Fruit fly (Drosophila melanogaster) ovary, adult (tissue): Measurements from ENCODE around the gene CG33783.
A peak's percentile ranks its signal among the peaks of the same experiment; 100 is the strongest.

ENCODE experiments used
- CG17801 ChIP-seq: fragments of 200-800 bp; optimal IDR thresholded peaks from 2 replicates; lab custom pipeline; 2019; ENCODE audit warnings: missing biosample characterization, mild to moderate bottlenecking, missing genetic modification characterization, moderate library complexity; ENCODE audit not compliant: partially characterized antibody

The CG33783 gene

DNA sequence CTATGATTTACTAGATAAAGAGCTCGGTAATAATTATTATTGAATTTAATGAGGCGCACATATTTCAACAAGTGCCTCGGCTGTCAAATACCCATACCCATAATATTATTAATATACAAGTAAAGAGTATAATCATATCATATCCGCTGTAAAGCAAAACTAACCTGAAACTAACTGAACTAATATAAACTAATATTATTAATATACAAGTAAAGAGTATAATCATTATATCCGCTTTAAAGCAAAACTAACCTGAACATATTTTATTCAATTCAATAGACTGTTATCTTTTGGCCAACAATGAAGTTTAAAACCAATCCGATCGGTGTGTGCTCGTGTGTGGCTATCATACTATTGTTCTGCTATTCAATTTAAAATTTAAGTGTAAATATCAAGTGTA lies at the start of gene CG33783:
CG33783 (plus strand) TSS at position 301 of the 400 bp plus-strand sequence.
- TF ChIP-seq CG17801 (GFP tag; lab: Kevin White, UChicago): no peak

dm6 chr3R:10024032-10024712 lies 42.4 kb upstream of the CG33783 start:
- TF ChIP-seq CG17801 (GFP tag; lab: Kevin White, UChicago): no peak

- no peak for TF ChIP-seq CG17801 (GFP tag; lab: Kevin White, UChicago)
Observed at dm6 chr3R:10025050-10025449, 41.5 kb upstream of the CG33783 start, which contains the start of gene CG31407. Gene CG31407, minus strand, starts transcription at chr3R:10025150.

DNA sequence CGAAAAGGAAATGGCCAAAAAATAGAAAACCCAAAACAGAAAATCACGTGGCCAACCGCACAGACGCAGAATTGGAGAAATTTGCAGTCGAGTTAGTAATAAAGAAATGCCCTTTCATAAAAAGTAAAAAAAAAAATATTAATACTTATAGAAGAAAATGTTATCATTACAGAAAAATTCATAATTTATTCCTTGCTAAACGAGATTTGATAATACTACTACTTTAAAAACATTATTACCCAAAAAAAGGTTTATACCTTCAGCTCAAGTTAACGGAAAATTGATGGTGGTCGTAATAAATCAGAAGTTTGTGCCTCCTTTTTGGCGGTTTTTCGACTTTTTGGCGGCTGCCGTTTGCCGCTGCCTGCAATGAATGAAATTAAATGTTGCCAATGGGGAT lies 38.2 kb upstream of the CG33783 start:
- no peak for TF ChIP-seq CG17801 (GFP tag; lab: Kevin White, UChicago)

dm6 chr3R:10031480-10031879 lies 35.1 kb upstream of the CG33783 start:
- TF ChIP-seq CG17801 (GFP tag; lab: Kevin White, UChicago): no peak

DNA sequence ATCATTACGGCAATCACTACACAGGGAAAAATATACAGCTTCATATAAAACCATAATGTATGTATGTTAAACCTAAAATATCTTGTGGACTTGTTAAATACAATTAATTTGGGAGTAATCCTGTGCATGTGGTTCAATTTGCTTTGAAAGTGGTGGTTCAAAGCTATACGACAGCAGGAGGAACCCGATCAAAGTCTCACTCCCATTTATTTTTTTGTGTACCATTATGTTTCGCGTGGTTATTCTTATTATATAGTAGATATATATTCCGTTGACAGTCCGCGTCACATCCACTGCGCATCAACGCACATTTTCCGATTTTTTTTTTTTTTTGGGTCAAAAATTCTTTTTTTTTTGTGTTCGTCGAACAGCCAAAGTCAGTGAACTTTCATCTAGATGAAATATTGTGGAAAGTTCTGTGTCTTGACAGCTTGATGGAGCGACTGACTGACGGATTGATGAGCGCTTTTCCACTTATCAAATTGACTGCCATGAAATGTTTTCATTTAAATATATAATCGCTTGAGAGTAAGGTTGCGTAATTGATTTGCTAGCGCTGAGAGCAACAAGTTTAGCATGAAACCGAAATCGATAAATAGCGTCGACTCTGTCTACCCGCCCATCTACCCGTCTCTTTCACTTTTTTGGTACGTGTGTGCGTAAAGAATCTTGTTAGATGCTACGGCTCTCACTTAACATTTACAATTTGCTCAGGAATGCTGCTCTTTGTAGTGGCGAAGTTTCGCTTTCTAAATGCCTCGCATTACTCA lies 33.4 kb upstream of the CG33783 start:
- no peak for TF ChIP-seq CG17801 (GFP tag; lab: Kevin White, UChicago)

DNA sequence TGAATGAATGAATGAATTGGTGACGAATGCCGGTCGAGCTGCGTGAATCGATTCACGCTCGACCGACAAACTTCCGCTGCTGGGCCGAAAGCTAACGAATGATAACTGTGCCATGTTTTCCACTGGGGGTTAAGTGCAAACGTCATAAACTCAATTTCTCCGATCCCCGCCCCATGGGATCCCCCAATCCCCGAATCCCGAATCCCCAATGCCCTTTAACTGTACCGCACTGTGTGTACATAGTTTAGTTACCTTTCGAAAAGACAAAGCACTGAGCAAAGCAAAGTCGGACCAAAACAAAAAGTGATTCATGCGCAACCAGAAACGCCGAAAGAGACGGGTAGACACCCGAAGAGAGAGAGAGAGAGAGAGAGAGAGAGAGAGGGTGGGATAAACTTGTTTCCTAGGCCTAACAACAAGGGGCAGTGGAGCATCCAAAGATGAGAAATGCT lies 31.5 kb upstream of the CG33783 start:
- no peak for TF ChIP-seq CG17801 (GFP tag; lab: Kevin White, UChicago)

dm6 chr3R:10035765-10036164 lies 30.8 kb upstream of the CG33783 start:
- TF ChIP-seq CG17801 (GFP tag; lab: Kevin White, UChicago): no peak

DNA sequence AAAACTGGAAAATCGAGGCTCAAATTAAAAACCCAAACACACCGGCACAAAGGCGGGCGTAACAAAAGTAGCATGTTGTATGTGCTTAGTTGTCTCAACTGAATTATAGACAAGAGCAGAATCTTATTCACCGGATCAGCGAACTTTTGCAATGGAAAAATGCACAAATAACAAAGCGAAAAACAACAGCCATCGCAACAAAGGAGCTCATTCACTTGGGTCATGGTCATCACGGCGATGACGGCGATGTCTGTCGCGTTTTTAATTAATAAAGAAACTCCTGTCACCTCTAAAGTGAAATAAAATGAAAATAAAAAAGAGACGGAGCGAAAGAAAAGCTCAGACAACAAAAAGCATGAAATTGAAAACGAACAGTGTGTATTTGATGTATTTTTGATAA lies 27.4 kb upstream of the CG33783 start:
- TF ChIP-seq CG17801 (GFP tag; lab: Kevin White, UChicago): no peak

DNA sequence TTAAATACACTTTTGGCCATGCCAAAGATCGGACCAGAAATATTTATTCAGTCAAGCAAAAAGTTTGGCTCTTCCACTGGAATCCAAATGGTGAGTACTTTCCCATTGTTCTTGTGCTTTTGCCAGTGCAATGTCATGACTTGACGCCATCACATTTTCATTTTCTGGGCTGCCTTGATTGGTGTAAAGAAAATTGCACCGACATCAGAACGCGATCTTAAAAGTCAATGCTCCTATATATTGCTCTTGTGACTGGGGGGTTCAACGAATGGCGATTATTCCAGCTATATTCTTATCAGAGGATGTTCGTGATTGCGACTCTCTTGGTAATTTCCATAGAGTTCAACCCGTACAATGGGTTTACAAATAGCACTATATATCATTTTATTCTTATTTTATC lies 26.1 kb upstream of the CG33783 start:
- TF ChIP-seq CG17801 (GFP tag; lab: Kevin White, UChicago): no peak

dm6 chr3R:10042024-10042663 lies 24.4 kb upstream of the CG33783 start:
- no peak for TF ChIP-seq CG17801 (GFP tag; lab: Kevin White, UChicago)

dm6 chr3R:10042664-10043372 lies 23.8 kb upstream of the CG33783 start, which contains the start of the genes Mical and CG3909:
Gene Mical, minus strand, starts transcription at chr3R:10042895.
Gene CG3909, plus strand, starts transcription at chr3R:10043270.
- peak; percentile 87 for TF ChIP-seq CG17801 (GFP tag; lab: Kevin White, UChicago)

- TF ChIP-seq CG17801 (GFP tag; lab: Kevin White, UChicago): peak; percentile 40
Observed at dm6 chr3R:10045343-10045742, 21.2 kb upstream of the CG33783 start, which contains the start of the genes CG11722 and mtTFB2. Gene CG11722, minus strand, starts transcription at chr3R:10045542. Gene mtTFB2, plus strand, starts transcription at chr3R:10045574.

- no peak for TF ChIP-seq CG17801 (GFP tag; lab: Kevin White, UChicago)
Observed at dm6 chr3R:10048035-10048774, 18.4 kb upstream of the CG33783 start.
